Worm (Caenorhabditis elegans) whole organism, mixed stage, embryonic: ENCODE measurements around the gene skr-3.

Source experiments
- M03D4.4 ChIP-seq: sonication (generic microtip); optimal IDR thresholded peaks from 2 replicates; lab custom pipeline; 2017; ENCODE audit warnings: mild to moderate bottlenecking, missing genetic modification characterization, missing compliant biosample characterization
- bed-3 ChIP-seq: fragments of 200-800 bp; sonication (Bioruptor generic); optimal IDR thresholded peaks from 3 replicates; lab custom pipeline; 2018; ENCODE audit warnings: mild to moderate bottlenecking, missing genetic modification characterization, moderate library complexity, missing compliant biosample characterization
- blmp-1 ChIP-seq: fragments of 150-350 bp; optimal IDR thresholded peaks from 2 replicates; lab custom pipeline; 2014; ENCODE audit warnings: missing biosample characterization, missing genetic modification characterization
- ceh-39 ChIP-seq: fragments of 150-350 bp; optimal IDR thresholded peaks from 2 replicates; lab custom pipeline; 2014; ENCODE audit warnings: missing biosample characterization, missing genetic modification characterization
- ceh-43 ChIP-seq: fragments of 200-800 bp; sonication (Bioruptor generic); optimal IDR thresholded peaks from 2 replicates; lab custom pipeline; 2018; ENCODE audit warnings: mild to moderate bottlenecking, missing genetic modification characterization, moderate library complexity, missing compliant biosample characterization
- ceh-83 ChIP-seq: fragments of 200-800 bp; sonication (Bioruptor generic); optimal IDR thresholded peaks from 2 replicates; lab custom pipeline; 2018; ENCODE audit warnings: mild to moderate bottlenecking, missing genetic modification characterization, missing compliant biosample characterization
- ces-1 ChIP-seq: fragments of 150-350 bp; optimal IDR thresholded peaks from 2 replicates; lab custom pipeline; 2014; ENCODE audit warnings: missing biosample characterization, missing genetic modification reagents, missing genetic modification characterization
- cnd-1 ChIP-seq: fragments of 200-800 bp; sonication (Bioruptor generic); optimal IDR thresholded peaks from 2 replicates; lab custom pipeline; 2018; ENCODE audit warnings: mild to moderate bottlenecking, missing genetic modification characterization, missing compliant biosample characterization
- drap-1 ChIP-seq: fragments of 200-800 bp; sonication (Bioruptor generic); optimal IDR thresholded peaks from 3 replicates; lab custom pipeline; 2018; ENCODE audit warnings: mild to moderate bottlenecking, missing genetic modification characterization, missing compliant biosample characterization
- elt-1 ChIP-seq: sonication (generic microtip); optimal IDR thresholded peaks from 2 replicates; lab custom pipeline; 2017; ENCODE audit warnings: missing genetic modification characterization, mild to moderate bottlenecking, missing compliant biosample characterization, antibody characterized with exemption, moderate library complexity, borderline replicate concordance; ENCODE audit not compliant: insufficient read depth
- elt-3 ChIP-seq: fragments of 150-350 bp; optimal IDR thresholded peaks from 2 replicates; lab custom pipeline; 2014; ENCODE audit warnings: missing biosample characterization, missing genetic modification characterization
- ham-2 ChIP-seq: fragments of 200-800 bp; sonication (Bioruptor generic); optimal IDR thresholded peaks from 2 replicates; lab custom pipeline; 2018; ENCODE audit warnings: mild to moderate bottlenecking, missing genetic modification characterization, missing compliant biosample characterization
- hlh-1 ChIP-seq: fragments of 150-350 bp; optimal IDR thresholded peaks from 2 replicates; lab custom pipeline; 2014; ENCODE audit warnings: missing biosample characterization, missing genetic modification reagents, missing genetic modification characterization
- lin-13 ChIP-seq: fragments of 150-350 bp; optimal IDR thresholded peaks from 2 replicates; lab custom pipeline; 2014; ENCODE audit warnings: missing biosample characterization, missing genetic modification characterization
- lin-32 ChIP-seq: fragments of 200-800 bp; sonication (Bioruptor generic); optimal IDR thresholded peaks from 2 replicates; lab custom pipeline; 2018; ENCODE audit warnings: mild to moderate bottlenecking, missing genetic modification characterization, missing compliant biosample characterization
- mab-5 ChIP-seq: fragments of 150-350 bp; optimal IDR thresholded peaks from 2 replicates; lab custom pipeline; 2014; ENCODE audit warnings: missing biosample characterization, missing genetic modification characterization
- mep-1 ChIP-seq: fragments of 150-350 bp; optimal IDR thresholded peaks from 2 replicates; lab custom pipeline; 2017; ENCODE audit warnings: missing biosample characterization, missing genetic modification reagents, missing genetic modification characterization, inconsistent platforms
- mls-2 ChIP-seq: sonication (generic microtip); optimal IDR thresholded peaks from 2 replicates; lab custom pipeline; 2016; ENCODE audit warnings: mild to moderate bottlenecking, missing genetic modification characterization, moderate library complexity, missing compliant biosample characterization
- nhr-12 ChIP-seq: fragments of 150-350 bp; optimal IDR thresholded peaks from 2 replicates; lab custom pipeline; 2014; ENCODE audit warnings: missing biosample characterization, missing genetic modification characterization
- nhr-2 ChIP-seq: fragments of 150-350 bp; optimal IDR thresholded peaks from 2 replicates; lab custom pipeline; 2014; ENCODE audit warnings: missing biosample characterization, missing genetic modification characterization
- nhr-237 ChIP-seq: fragments of 150-350 bp; optimal IDR thresholded peaks from 2 replicates; lab custom pipeline; 2014; ENCODE audit warnings: missing biosample characterization, missing genetic modification characterization
- nhr-28 ChIP-seq: fragments of 150-350 bp; optimal IDR thresholded peaks from 2 replicates; lab custom pipeline; 2014; ENCODE audit warnings: missing biosample characterization, missing genetic modification characterization
- nhr-76 ChIP-seq: sonication (generic microtip); optimal IDR thresholded peaks from 2 replicates; lab custom pipeline; 2017; ENCODE audit warnings: missing biosample characterization, missing genetic modification characterization
- pha-4 ChIP-seq: fragments of 150-350 bp; optimal IDR thresholded peaks from 2 replicates; lab custom pipeline; 2018; ENCODE audit warnings: missing biosample characterization, missing genetic modification reagents, missing genetic modification characterization
- sem-2 ChIP-seq: fragments of 200-800 bp; sonication (Bioruptor generic); optimal IDR thresholded peaks from 2 replicates; lab custom pipeline; 2018; ENCODE audit warnings: mild to moderate bottlenecking, missing genetic modification characterization, missing compliant biosample characterization
- snpc-4 ChIP-seq: fragments of 150-350 bp; optimal IDR thresholded peaks from 2 replicates; lab custom pipeline; 2014; ENCODE audit warnings: missing biosample characterization, missing genetic modification characterization
- sptf-1 ChIP-seq: sonication (generic microtip); optimal IDR thresholded peaks from 2 replicates; lab custom pipeline; 2017; ENCODE audit warnings: mild to moderate bottlenecking, missing genetic modification characterization, moderate library complexity, missing compliant biosample characterization
- tbx-8 ChIP-seq: fragments of 200-800 bp; sonication (Bioruptor generic); optimal IDR thresholded peaks from 2 replicates; lab custom pipeline; 2018; ENCODE audit warnings: mild to moderate bottlenecking, missing genetic modification characterization, moderate library complexity, missing compliant biosample characterization
- unc-120 ChIP-seq: sonication (generic microtip); optimal IDR thresholded peaks from 2 replicates; lab custom pipeline; 2017; ENCODE audit warnings: missing genetic modification characterization, missing compliant biosample characterization; ENCODE audit not compliant: poor library complexity, severe bottlenecking
- unc-39 ChIP-seq: fragments of 150-350 bp; optimal IDR thresholded peaks from 2 replicates; lab custom pipeline; 2014; ENCODE audit warnings: missing biosample characterization, missing genetic modification characterization
- unc-62 ChIP-seq: fragments of 150-350 bp; optimal IDR thresholded peaks from 2 replicates; lab custom pipeline; 2014; ENCODE audit warnings: missing biosample characterization, missing genetic modification reagents, missing genetic modification characterization
- zip-8 ChIP-seq: fragments of 150-350 bp; optimal IDR thresholded peaks from 2 replicates; lab custom pipeline; 2014; ENCODE audit warnings: missing biosample characterization, missing genetic modification characterization
- ztf-11 ChIP-seq: fragments of 150-350 bp; optimal IDR thresholded peaks from 2 replicates; lab custom pipeline; 2014; ENCODE audit warnings: missing biosample characterization, missing genetic modification characterization

The skr-3 gene

ce11 chrV:16080678-16081077, 40.2 kb upstream of the skr-3 start:
- TF ChIP-seq nhr-12 (no peak), zip-8 (no peak), unc-39 (no peak), nhr-237 (tag; lab: Kevin White, UChicago) (no peak), nhr-2 (tag; lab: Kevin White, UChicago) (no peak), tbx-8 (GFP tag; lab: Kevin White, UChicago) (no peak)

DNA sequence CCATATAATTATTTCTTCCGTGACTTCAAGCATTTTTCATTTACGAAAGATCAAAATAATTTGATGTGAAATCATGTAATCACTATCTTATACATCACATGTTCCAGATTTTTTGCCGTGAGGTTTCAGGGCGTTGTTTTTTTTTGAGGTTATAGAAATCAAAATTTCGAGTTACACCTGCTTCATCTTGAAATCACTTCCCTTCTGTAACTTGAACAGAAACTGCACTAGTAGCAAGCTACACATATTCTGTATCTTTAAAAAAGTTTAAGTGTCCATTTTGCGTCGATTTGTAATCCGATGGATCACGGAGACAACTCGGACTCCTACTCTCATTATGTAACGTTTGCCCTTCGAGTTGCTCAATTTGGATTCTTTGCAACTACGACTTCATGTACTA, 30.2 kb upstream of the skr-3 start, which contains the start of gene F22B8.3:
Gene F22B8.3, plus strand, starts transcription at position 301 of the 400 bp plus-strand sequence.
- TF ChIP-seq nhr-28 (tag; lab: Kevin White, UChicago) (no peak), elt-3 (tag; lab: Kevin White, UChicago) (no peak), hlh-1 (tag; lab: Kevin White, UChicago) (no peak), elt-1 (tag; lab: Kevin White, UChicago) (no peak), mep-1 (tag; lab: Kevin White, UChicago) (no peak), ztf-11 (tag; lab: Kevin White, UChicago) (no peak), mab-5 (no peak), cnd-1 (no peak), nhr-2 (tag; lab: Kevin White, UChicago) (no peak), tbx-8 (GFP tag; lab: Kevin White, UChicago) (no peak), snpc-4 (tag; lab: Kevin White, UChicago) (no peak), unc-120 (tag; lab: Kevin White, UChicago) (no peak), lin-32 (GFP tag; lab: Kevin White, UChicago) (no peak)
- TF ChIP-seq, all 35 proteins: peak for 0

- TF ChIP-seq unc-62 (GFP tag; lab: Kevin White, UChicago) (no peak), drap-1 (GFP tag; lab: Kevin White, UChicago) (no peak)
Observed at ce11 chrV:16094284-16094683, 26.6 kb upstream of the skr-3 start, which contains the start of gene F22B8.7. F22B8.7 (plus strand) TSS chrV:16094584.

ce11 chrV:16094862-16095261, 26.0 kb upstream of the skr-3 start:
- no peak for TF ChIP-seq snpc-4 (tag; lab: Kevin White, UChicago)
- TF ChIP-seq sptf-1: no peak
- no peak for TF ChIP-seq blmp-1 (tag; lab: Kevin White, UChicago)
- no peak for TF ChIP-seq tbx-8 (GFP tag; lab: Kevin White, UChicago)
- TF ChIP-seq bed-3: no peak
- no peak for TF ChIP-seq unc-120 (tag; lab: Kevin White, UChicago)
- peak; percentile 5 for TF ChIP-seq zip-8
- TF ChIP-seq lin-13: no peak
- no peak for TF ChIP-seq mls-2 (tag; lab: Kevin White, UChicago)
- TF ChIP-seq hlh-1 (tag; lab: Kevin White, UChicago): no peak
- TF ChIP-seq elt-3 (tag; lab: Kevin White, UChicago): no peak
- no peak for TF ChIP-seq ham-2 (GFP tag; lab: Kevin White, UChicago)
- TF ChIP-seq mep-1 (tag; lab: Kevin White, UChicago): no peak
- TF ChIP-seq ceh-39 (tag; lab: Kevin White, UChicago): no peak
- no peak for TF ChIP-seq mab-5
- peak; percentile 64 for TF ChIP-seq cnd-1

ce11 chrV:16099441-16099840, 21.4 kb upstream of the skr-3 start, which contains the start of gene str-7:
str-7 (minus strand) TSS chrV:16099541.
- no peak for TF ChIP-seq ceh-83
- TF ChIP-seq mls-2 (tag; lab: Kevin White, UChicago): no peak
- no peak for TF ChIP-seq tbx-8 (GFP tag; lab: Kevin White, UChicago)
- no peak for TF ChIP-seq ceh-39 (tag; lab: Kevin White, UChicago)
- no peak for TF ChIP-seq unc-39
- no peak for TF ChIP-seq ceh-43 (GFP tag; lab: Kevin White, UChicago)
- TF ChIP-seq unc-62 (GFP tag; lab: Kevin White, UChicago): no peak
- no peak for TF ChIP-seq lin-32 (GFP tag; lab: Kevin White, UChicago)
- TF ChIP-seq cnd-1: no peak

ce11 chrV:16100103-16100730, 20.7 kb upstream of the skr-3 start, which contains the start of gene cth-1:
cth-1 (plus strand) TSS chrV:16100680.
- no peak for TF ChIP-seq nhr-2 (tag; lab: Kevin White, UChicago)
- TF ChIP-seq lin-32 (GFP tag; lab: Kevin White, UChicago): no peak
- TF ChIP-seq zip-8: no peak
- no peak for TF ChIP-seq nhr-76 (tag; lab: Kevin White, UChicago)
- no peak for TF ChIP-seq ceh-43 (GFP tag; lab: Kevin White, UChicago)
- TF ChIP-seq mab-5: no peak
- no peak for TF ChIP-seq hlh-1 (tag; lab: Kevin White, UChicago)
- TF ChIP-seq sem-2 (GFP tag; lab: Kevin White, UChicago): no peak
- TF ChIP-seq lin-13: no peak
- no peak for TF ChIP-seq drap-1 (GFP tag; lab: Kevin White, UChicago)
- TF ChIP-seq M03D4.4 (tag; lab: Kevin White, UChicago): no peak
- TF ChIP-seq nhr-237 (tag; lab: Kevin White, UChicago): no peak
- no peak for TF ChIP-seq nhr-12
- TF ChIP-seq ceh-39 (tag; lab: Kevin White, UChicago): no peak
- TF ChIP-seq mep-1 (tag; lab: Kevin White, UChicago): no peak
- TF ChIP-seq ces-1: no peak
- TF ChIP-seq pha-4 (tag; lab: Kevin White, UChicago): no peak
- no peak for TF ChIP-seq elt-1 (tag; lab: Kevin White, UChicago)
